Worm (Caenorhabditis elegans) whole organism, late embryonic: ENCODE data around the gene ttr-53.

Experiments
- C38D4.7 ChIP-seq: fragments of 200-800 bp; sonication (Bioruptor generic); optimal IDR thresholded peaks from 2 replicates; lab custom pipeline; 2018; ENCODE audit warnings: mild to moderate bottlenecking, missing genetic modification characterization, moderate library complexity, missing compliant biosample characterization
- K02D7.2 ChIP-seq: sonication (generic microtip); optimal IDR thresholded peaks from 2 replicates; lab custom pipeline; 2017; ENCODE audit warnings: mild to moderate bottlenecking, missing genetic modification characterization, missing compliant biosample characterization
- K09A11.1 ChIP-seq: sonication (generic microtip); optimal IDR thresholded peaks from 2 replicates; lab custom pipeline; 2017; ENCODE audit warnings: antibody characterized with exemption, mild to moderate bottlenecking, missing genetic modification characterization, missing compliant biosample characterization; ENCODE audit not compliant: insufficient read depth
- ahr-1 ChIP-seq: sonication (generic microtip); optimal IDR thresholded peaks from 2 replicates; lab custom pipeline; 2016; ENCODE audit warnings: missing genetic modification characterization, missing compliant biosample characterization
- ama-1 ChIP-seq: fragments of 150-350 bp; optimal IDR thresholded peaks from 2 replicates; lab custom pipeline; 2014
- ceh-14 ChIP-seq: sonication (generic microtip); optimal IDR thresholded peaks from 2 replicates; lab custom pipeline; 2016; ENCODE audit warnings: missing genotype, missing genetic modification characterization, missing compliant biosample characterization
- ceh-19 ChIP-seq: fragments of 200-800 bp; sonication (Bioruptor generic); optimal IDR thresholded peaks from 2 replicates; lab custom pipeline; 2018; ENCODE audit warnings: mild to moderate bottlenecking, missing genetic modification characterization, missing compliant biosample characterization
- ceh-22 ChIP-seq: sonication (generic microtip); optimal IDR thresholded peaks from 2 replicates; lab custom pipeline; 2017; ENCODE audit warnings: missing biosample characterization, missing genetic modification characterization
- ceh-24 ChIP-seq: sonication (generic microtip); optimal IDR thresholded peaks from 2 replicates; lab custom pipeline; 2016; ENCODE audit warnings: mild to moderate bottlenecking, missing genetic modification characterization, missing compliant biosample characterization
- ceh-30 ChIP-seq: fragments of 150-350 bp; optimal IDR thresholded peaks from 2 replicates; lab custom pipeline; 2014; ENCODE audit warnings: missing biosample characterization, missing genetic modification characterization
- ceh-45 ChIP-seq: fragments of 200-800 bp; sonication (Bioruptor generic); IDR thresholded peaks from 2 replicates; pipeline ENCODE4 v1.3.6; 2022; ENCODE audit warnings: missing genetic modification reagents, missing genetic modification characterization, missing compliant biosample characterization
- ceh-48 ChIP-seq: sonication (generic microtip); optimal IDR thresholded peaks from 2 replicates; lab custom pipeline; 2016; ENCODE audit warnings: missing genetic modification characterization, inconsistent platforms, missing compliant biosample characterization
- ceh-6 ChIP-seq: fragments of 200-800 bp; sonication (Bioruptor generic); optimal IDR thresholded peaks from 2 replicates; lab custom pipeline; 2018; ENCODE audit warnings: mild to moderate bottlenecking, missing genetic modification characterization, missing compliant biosample characterization
- ceh-9 ChIP-seq: sonication (generic microtip); optimal IDR thresholded peaks from 2 replicates; lab custom pipeline; 2016; ENCODE audit warnings: mild to moderate bottlenecking, missing genetic modification characterization, inconsistent platforms, missing compliant biosample characterization
- che-1 ChIP-seq: sonication (generic microtip); optimal IDR thresholded peaks from 2 replicates; lab custom pipeline; 2016; ENCODE audit warnings: mild to moderate bottlenecking, missing genetic modification characterization, missing compliant biosample characterization
- dmd-4 ChIP-seq: sonication (generic microtip); optimal IDR thresholded peaks from 2 replicates; lab custom pipeline; 2016; ENCODE audit warnings: borderline replicate concordance, missing genetic modification characterization, missing compliant biosample characterization
- dve-1 ChIP-seq: sonication (generic microtip); optimal IDR thresholded peaks from 2 replicates; lab custom pipeline; 2017; ENCODE audit warnings: antibody characterized with exemption, mild to moderate bottlenecking, missing genetic modification characterization, missing compliant biosample characterization
- elt-4 ChIP-seq: sonication (generic microtip); optimal IDR thresholded peaks from 2 replicates; lab custom pipeline; 2016; ENCODE audit warnings: missing genetic modification characterization, missing compliant biosample characterization
- eyg-1 ChIP-seq: sonication (generic microtip); optimal IDR thresholded peaks from 2 replicates; lab custom pipeline; 2016; ENCODE audit warnings: missing genotype, missing genetic modification characterization, missing compliant biosample characterization
- fax-1 ChIP-seq: sonication (generic microtip); optimal IDR thresholded peaks from 2 replicates; lab custom pipeline; 2016; ENCODE audit warnings: missing genotype, missing genetic modification characterization, missing compliant biosample characterization
- lim-6 ChIP-seq: sonication (generic microtip); optimal IDR thresholded peaks from 2 replicates; lab custom pipeline; 2016; ENCODE audit warnings: missing genetic modification characterization, missing compliant biosample characterization
- lin-11 ChIP-seq: fragments of 200-800 bp; sonication (Bioruptor generic); optimal IDR thresholded peaks from 2 replicates; lab custom pipeline; 2018; ENCODE audit warnings: mild to moderate bottlenecking, missing genetic modification characterization, missing compliant biosample characterization
- madf-2 ChIP-seq: sonication (generic microtip); optimal IDR thresholded peaks from 2 replicates; lab custom pipeline; 2017; ENCODE audit warnings: missing genetic modification characterization, missing compliant biosample characterization
- mec-3 ChIP-seq: sonication (generic microtip); optimal IDR thresholded peaks from 2 replicates; lab custom pipeline; 2016; ENCODE audit warnings: borderline replicate concordance, missing genetic modification characterization, missing compliant biosample characterization
- odd-2 ChIP-seq: sonication (generic microtip); optimal IDR thresholded peaks from 2 replicates; lab custom pipeline; 2017; ENCODE audit warnings: antibody characterized with exemption, mild to moderate bottlenecking, missing genetic modification characterization, missing compliant biosample characterization
- pag-3 ChIP-seq: sonication (generic microtip); optimal IDR thresholded peaks from 2 replicates; lab custom pipeline; 2016; ENCODE audit warnings: missing compliant biosample characterization, missing genetic modification characterization, borderline replicate concordance
- pat-9 ChIP-seq: fragments of 200-800 bp; sonication (Bioruptor generic); optimal IDR thresholded peaks from 2 replicates; lab custom pipeline; 2018; ENCODE audit warnings: mild to moderate bottlenecking, missing genetic modification characterization, moderate library complexity, missing compliant biosample characterization
- pqm-1 ChIP-seq: sonication (generic microtip); optimal IDR thresholded peaks from 2 replicates; lab custom pipeline; 2016; ENCODE audit warnings: missing genetic modification characterization, missing compliant biosample characterization
- ref-2 ChIP-seq: sonication (generic microtip); optimal IDR thresholded peaks from 2 replicates; lab custom pipeline; 2016; ENCODE audit warnings: missing genetic modification characterization, missing compliant biosample characterization
- sdc-2 ChIP-seq: sonication (generic microtip); optimal IDR thresholded peaks from 2 replicates; lab custom pipeline; 2016; ENCODE audit warnings: missing genotype, missing genetic modification characterization, missing compliant biosample characterization
- tbx-2 ChIP-seq: sonication (generic microtip); optimal IDR thresholded peaks from 2 replicates; lab custom pipeline; 2016; ENCODE audit warnings: missing genetic modification characterization, missing compliant biosample characterization
- tbx-7 ChIP-seq: sonication (generic microtip); optimal IDR thresholded peaks from 2 replicates; lab custom pipeline; 2016; ENCODE audit warnings: missing genotype, missing genetic modification characterization, missing compliant biosample characterization
- unc-55 ChIP-seq: sonication (generic microtip); optimal IDR thresholded peaks from 2 replicates; lab custom pipeline; 2017; ENCODE audit warnings: missing biosample characterization, missing genetic modification reagents, missing genetic modification characterization
- unc-86 ChIP-seq: sonication (generic microtip); optimal IDR thresholded peaks from 2 replicates; lab custom pipeline; 2016; ENCODE audit warnings: missing genetic modification characterization, missing compliant biosample characterization
- zip-5 ChIP-seq: sonication (generic microtip); optimal IDR thresholded peaks from 2 replicates; lab custom pipeline; 2016; ENCODE audit warnings: missing genetic modification characterization, missing compliant biosample characterization

Gene ttr-53

DNA sequence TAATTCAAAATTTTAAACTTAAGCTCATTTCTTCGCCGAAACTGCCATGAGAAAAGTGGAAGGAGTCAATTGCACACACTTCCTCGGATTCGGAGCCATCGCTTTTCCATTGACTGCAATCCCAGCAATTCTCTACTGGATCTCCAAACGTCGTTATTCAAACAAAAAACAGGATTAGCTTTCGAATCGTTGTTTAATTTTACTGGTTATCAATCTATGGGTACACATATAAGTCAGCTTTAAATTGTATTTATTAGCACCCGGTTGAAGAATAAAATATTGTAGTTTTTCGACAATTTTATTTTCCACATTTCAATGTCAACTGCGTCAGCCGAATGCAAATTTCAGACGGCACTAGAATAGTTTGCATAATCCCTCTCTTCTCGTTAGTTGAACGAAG, 27.9 kb upstream of the ttr-53 start, which contains the start of gene glt-3:
glt-3 (plus strand) TSS at position 301 of the 400 bp plus-strand sequence.
- no peak for TF ChIP-seq ceh-9 (tag; lab: Kevin White, UChicago)
- no peak for TF ChIP-seq odd-2
- no peak for TF ChIP-seq sdc-2 (tag; lab: Kevin White, UChicago)
- no peak for TF ChIP-seq K09A11.1 (tag; lab: Kevin White, UChicago)
- no peak for TF ChIP-seq mec-3 (tag; lab: Kevin White, UChicago)
- TF ChIP-seq che-1 (tag; lab: Kevin White, UChicago), result no peak
- no peak for TF ChIP-seq tbx-7 (tag; lab: Kevin White, UChicago)
- no peak for TF ChIP-seq unc-86 (tag; lab: Kevin White, UChicago)
- no peak for TF ChIP-seq fax-1 (tag; lab: Kevin White, UChicago)
- no peak for TF ChIP-seq unc-55 (GFP tag; lab: Kevin White, UChicago)
- no peak for TF ChIP-seq ceh-24 (tag; lab: Kevin White, UChicago)
- TF ChIP-seq C38D4.7, result no peak
- no peak for TF ChIP-seq ceh-6
- no peak for TF ChIP-seq lim-6 (tag; lab: Kevin White, UChicago)
- TF ChIP-seq ceh-48, result no peak
- no peak for TF ChIP-seq ceh-14 (tag; lab: Kevin White, UChicago)
- TF ChIP-seq tbx-2 (tag; lab: Kevin White, UChicago), result no peak
- TF ChIP-seq ceh-30, result no peak
- no peak for TF ChIP-seq pag-3 (tag; lab: Kevin White, UChicago)
- TF ChIP-seq eyg-1, result no peak
- TF ChIP-seq, all 69 proteins: peak for 0

DNA sequence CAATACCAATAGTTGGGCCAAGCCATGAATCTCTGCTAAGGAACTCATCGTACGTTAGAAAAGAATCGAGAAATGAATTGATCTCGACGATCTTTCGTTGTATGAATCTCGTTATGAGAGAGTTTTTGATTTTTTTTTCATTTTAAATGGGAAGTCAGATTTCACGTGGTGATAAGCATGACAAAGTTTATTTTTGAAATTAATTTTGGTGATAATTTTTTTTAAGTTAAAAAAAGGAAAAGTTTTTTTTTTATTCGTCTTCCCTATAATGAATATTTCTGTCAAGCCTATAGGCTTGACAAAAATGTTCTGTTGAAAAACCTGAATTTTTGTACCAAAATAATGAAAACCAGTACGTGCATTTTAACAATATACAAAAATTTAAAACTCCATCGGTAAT, 22.0 kb upstream of the ttr-53 start, which contains the start of gene K08F4.5:
K08F4.5 (minus strand) TSS at position 101 of the 400 bp plus-strand sequence.
- TF ChIP-seq odd-2, result no peak

DNA sequence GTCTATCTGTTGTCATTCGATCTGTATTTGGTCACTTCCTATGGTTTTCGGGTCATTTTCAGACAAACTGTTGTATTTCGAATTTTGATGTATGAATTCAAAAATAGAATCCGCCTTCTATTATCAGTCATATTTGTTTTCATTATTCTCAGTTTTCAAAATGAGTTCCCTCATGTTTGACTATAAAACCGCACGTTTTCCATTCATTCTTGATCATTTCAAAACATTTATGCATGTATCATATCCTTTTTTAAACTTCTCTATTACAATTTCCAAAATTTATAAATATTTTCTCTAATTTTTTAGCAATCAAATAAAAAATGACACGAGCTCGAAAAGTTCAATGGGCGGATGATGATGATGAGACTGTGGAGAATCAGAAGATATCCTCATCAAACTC, 20.0 kb upstream of the ttr-53 start, which contains the start of gene K08F4.12:
K08F4.12 (plus strand) TSS at position 301 of the 400 bp plus-strand sequence.
- no peak for TF ChIP-seq sdc-2 (tag; lab: Kevin White, UChicago)
- TF ChIP-seq ceh-22 (tag; lab: Kevin White, UChicago), result no peak
- TF ChIP-seq elt-4 (tag; lab: Kevin White, UChicago), result no peak
- no peak for TF ChIP-seq dmd-4
- no peak for TF ChIP-seq pqm-1 (tag; lab: Kevin White, UChicago)
- TF ChIP-seq ceh-19, result no peak
- no peak for TF ChIP-seq ceh-45 (GFP tag; lab: Robert Waterston, UW)
- TF ChIP-seq ama-1 (lab: Kevin White, UChicago), result no peak
- TF ChIP-seq pag-3 (tag; lab: Kevin White, UChicago), result no peak
- no peak for TF ChIP-seq unc-55 (GFP tag; lab: Kevin White, UChicago)
- no peak for TF ChIP-seq ref-2 (tag; lab: Kevin White, UChicago)
- no peak for TF ChIP-seq zip-5 (tag; lab: Kevin White, UChicago)
- TF ChIP-seq madf-2 (tag; lab: Kevin White, UChicago), result no peak

DNA sequence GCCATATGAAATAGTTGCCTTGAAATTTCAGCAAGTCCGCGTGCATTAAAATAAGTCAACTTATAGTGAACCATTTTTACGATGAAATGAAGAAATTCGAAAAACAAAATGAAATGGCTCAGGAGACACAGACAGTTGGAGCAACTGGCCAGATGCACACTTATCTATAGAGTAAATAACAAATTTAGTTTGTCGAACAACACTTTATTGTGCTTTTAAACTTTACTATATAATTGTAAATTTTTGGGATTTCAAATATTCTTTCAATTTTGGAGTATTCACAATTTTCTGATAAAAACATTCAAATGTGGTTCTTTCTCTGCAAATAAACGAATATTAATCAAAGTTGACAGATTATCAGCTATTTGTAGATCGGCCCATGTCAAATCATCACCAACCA, 17.7 kb upstream of the ttr-53 start, which contains the start of gene gst-3:
gst-3 (minus strand) TSS at position 101 of the 400 bp plus-strand sequence.
- TF ChIP-seq dve-1 (no peak), ahr-1 (tag; lab: Kevin White, UChicago) (no peak), pat-9 (no peak), tbx-2 (tag; lab: Kevin White, UChicago) (no peak), eyg-1 (no peak), unc-55 (GFP tag; lab: Kevin White, UChicago) (no peak), tbx-7 (tag; lab: Kevin White, UChicago) (no peak), pag-3 (tag; lab: Kevin White, UChicago) (no peak), lin-11 (tag; lab: Kevin White, UChicago) (no peak), ceh-19 (no peak), odd-2 (no peak), ceh-24 (tag; lab: Kevin White, UChicago) (no peak), K02D7.2 (tag; lab: Kevin White, UChicago) (no peak), ceh-22 (tag; lab: Kevin White, UChicago) (no peak)
- TF ChIP-seq, all 69 proteins: peak for 0
